Worm (Caenorhabditis elegans) whole organism, L3 larva: ENCODE results near the gene F36H5.8.

ENCODE experiments used
- egl-27 ChIP-seq: sonication (generic microtip); optimal IDR thresholded peaks from 4 replicates; lab custom pipeline; 2017; ENCODE audit warnings: missing biosample characterization, missing genetic modification reagents, missing genetic modification characterization
- lin-39 ChIP-seq: fragments of 150-350 bp; optimal IDR thresholded peaks from 2 replicates; lab custom pipeline; 2018; ENCODE audit warnings: missing biosample characterization, missing genetic modification reagents, missing genetic modification characterization
- mdl-1 ChIP-seq: fragments of 150-350 bp; optimal IDR thresholded peaks from 2 replicates; lab custom pipeline; 2014; ENCODE audit warnings: missing biosample characterization, missing genetic modification characterization
- nhr-23 ChIP-seq: fragments of 150-350 bp; optimal IDR thresholded peaks from 2 replicates; lab custom pipeline; 2014; ENCODE audit warnings: missing biosample characterization, missing genetic modification reagents, missing genetic modification characterization
- nhr-237 ChIP-seq: fragments of 150-350 bp; optimal IDR thresholded peaks from 2 replicates; lab custom pipeline; 2014; ENCODE audit warnings: missing biosample characterization, missing genetic modification characterization
- nhr-28 ChIP-seq: fragments of 150-350 bp; optimal IDR thresholded peaks from 2 replicates; lab custom pipeline; 2014; ENCODE audit warnings: missing biosample characterization, missing genetic modification characterization
- nhr-76 ChIP-seq: fragments of 150-350 bp; sonication (generic microtip); optimal IDR thresholded peaks from 5 replicates; lab custom pipeline; 2014; ENCODE audit warnings: missing biosample characterization, missing genetic modification characterization
- pqm-1 ChIP-seq: fragments of 150-350 bp; optimal IDR thresholded peaks from 2 replicates; lab custom pipeline; 2017; ENCODE audit warnings: missing biosample characterization, missing genetic modification characterization, inconsistent platforms
- tbx-2 ChIP-seq: sonication (generic microtip); optimal IDR thresholded peaks from 2 replicates; lab custom pipeline; 2016; ENCODE audit warnings: mild to moderate bottlenecking, missing genetic modification characterization, missing compliant biosample characterization
- ztf-11 ChIP-seq: fragments of 150-350 bp; optimal IDR thresholded peaks from 2 replicates; lab custom pipeline; 2014; ENCODE audit warnings: missing biosample characterization, missing genetic modification characterization

DNA sequence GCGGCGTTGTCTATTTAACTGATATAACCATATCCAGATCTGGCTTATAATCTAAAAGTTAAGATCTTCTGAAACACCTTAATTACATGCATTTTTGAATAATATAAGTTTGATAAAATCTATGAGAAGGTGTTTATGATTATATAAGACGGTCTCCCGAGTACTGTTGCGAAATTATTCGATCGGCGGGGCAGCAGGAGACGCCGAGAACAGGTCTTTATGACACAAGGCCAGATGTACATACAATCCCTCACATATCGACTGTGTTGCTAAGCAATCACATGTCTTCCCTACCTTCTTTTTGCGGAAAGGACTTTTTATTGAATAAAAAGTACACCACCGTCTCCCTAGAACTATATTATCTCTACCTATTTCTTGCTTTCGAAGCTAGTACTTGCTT is 6.1 kb upstream of the F36H5.8 start, which contains the start of gene fbxb-53:
- TF ChIP-seq lin-39, result no peak
- no peak for TF ChIP-seq nhr-76 (tag; lab: Kevin White, UChicago)
- TF ChIP-seq egl-27 (tag; lab: Kevin White, UChicago), result no peak
- TF ChIP-seq tbx-2 (tag; lab: Kevin White, UChicago), result no peak
- no peak for TF ChIP-seq nhr-237
- no peak for TF ChIP-seq ztf-11 (tag; lab: Kevin White, UChicago)
- no peak for TF ChIP-seq mdl-1 (tag; lab: Kevin White, UChicago)
- no peak for TF ChIP-seq pqm-1
- TF ChIP-seq nhr-28 (tag; lab: Kevin White, UChicago), result no peak
- no peak for TF ChIP-seq nhr-23
